Worm (Caenorhabditis elegans) whole organism, L4 larva: Measurements from ENCODE around the gene rsr-2.

Source experiments
- ZK337.2 ChIP-seq: fragments of 200-800 bp; sonication (Bioruptor generic); IDR thresholded peaks from 2 replicates; pipeline ENCODE4 v1.3.6; 2022; ENCODE audit warnings: missing genetic modification reagents, missing genetic modification characterization, missing compliant biosample characterization
- ceh-32 ChIP-seq: sonication (generic microtip); optimal IDR thresholded peaks from 2 replicates; lab custom pipeline; 2016; ENCODE audit warnings: mild to moderate bottlenecking, missing genetic modification characterization, missing compliant biosample characterization; ENCODE audit not compliant: poor library complexity
- hlh-30 ChIP-seq: sonication (generic microtip); optimal IDR thresholded peaks from 2 replicates; lab custom pipeline; 2017; ENCODE audit warnings: antibody characterized with exemption, mild to moderate bottlenecking, missing genetic modification characterization, missing compliant biosample characterization; ENCODE audit not compliant: insufficient read depth
- mdl-1 ChIP-seq, 2 experiments: fragments of 150-350 bp in 1 of 2; sonication (generic microtip) in 1 of 2; optimal IDR thresholded peaks; 2 replicates each; lab custom pipeline; 2014 to 2017; ENCODE audit warnings: missing biosample characterization in 2 of 2, missing genetic modification characterization in 2 of 2
- nhr-25 ChIP-seq: sonication (generic microtip); optimal IDR thresholded peaks from 2 replicates; lab custom pipeline; 2017; ENCODE audit warnings: missing genetic modification characterization, mild to moderate bottlenecking, missing compliant biosample characterization, antibody characterized with exemption, moderate library complexity, borderline replicate concordance; ENCODE audit not compliant: insufficient read depth
- snpc-4 ChIP-seq: fragments of 150-350 bp; optimal IDR thresholded peaks from 2 replicates; lab custom pipeline; 2014; ENCODE audit warnings: missing biosample characterization, missing genetic modification characterization
- tra-1 ChIP-seq: fragments of 200-800 bp; sonication (Bioruptor generic); IDR thresholded peaks from 2 replicates; pipeline ENCODE4 v1.3.6; 2022; ENCODE audit warnings: missing genetic modification reagents, missing genetic modification characterization, missing compliant biosample characterization
- zfp-3 ChIP-seq: fragments of 200-800 bp; sonication (Bioruptor generic); conservative IDR thresholded peaks from 2 replicates; pipeline ENCODE4 v1.3.6; 2022; ENCODE audit warnings: missing genetic modification reagents, missing genetic modification characterization, missing compliant biosample characterization

ce11 chrII:12202921-12203320 is 22.2 kb upstream of the rsr-2 start, which contains the start of gene aqp-12:
- no peak for TF ChIP-seq ceh-32 (tag; lab: Kevin White, UChicago)
- no peak for TF ChIP-seq hlh-30 (tag; lab: Kevin White, UChicago)
- no peak for TF ChIP-seq mdl-1 (tag; optimal IDR thresholded peaks at IDR 0.05; lab: Kevin White, UChicago)
- TF ChIP-seq nhr-25, result no peak
- TF ChIP-seq snpc-4, result no peak
- TF ChIP-seq ZK337.2 (GFP tag; lab: Robert Waterston, UW), result no peak
- TF ChIP-seq tra-1 (GFP tag; lab: Robert Waterston, UW), result no peak
- no peak for TF ChIP-seq zfp-3
